Worm (Caenorhabditis elegans) whole organism, mixed stage, embryonic: ENCODE results near the gene srm-3.
A peak's percentile ranks its signal among the peaks of the same experiment; 100 is the strongest.

Experiments used
- M03D4.4 ChIP-seq: sonication (generic microtip); optimal IDR thresholded peaks from 2 replicates; lab custom pipeline; 2017; ENCODE audit warnings: mild to moderate bottlenecking, missing genetic modification characterization, missing compliant biosample characterization
- bed-3 ChIP-seq: fragments of 200-800 bp; sonication (Bioruptor generic); optimal IDR thresholded peaks from 3 replicates; lab custom pipeline; 2018; ENCODE audit warnings: mild to moderate bottlenecking, missing genetic modification characterization, moderate library complexity, missing compliant biosample characterization
- blmp-1 ChIP-seq: fragments of 150-350 bp; optimal IDR thresholded peaks from 2 replicates; lab custom pipeline; 2014; ENCODE audit warnings: missing biosample characterization, missing genetic modification characterization
- ceh-43 ChIP-seq: fragments of 200-800 bp; sonication (Bioruptor generic); optimal IDR thresholded peaks from 2 replicates; lab custom pipeline; 2018; ENCODE audit warnings: mild to moderate bottlenecking, missing genetic modification characterization, moderate library complexity, missing compliant biosample characterization
- ceh-83 ChIP-seq: fragments of 200-800 bp; sonication (Bioruptor generic); optimal IDR thresholded peaks from 2 replicates; lab custom pipeline; 2018; ENCODE audit warnings: mild to moderate bottlenecking, missing genetic modification characterization, missing compliant biosample characterization
- drap-1 ChIP-seq: fragments of 200-800 bp; sonication (Bioruptor generic); optimal IDR thresholded peaks from 3 replicates; lab custom pipeline; 2018; ENCODE audit warnings: mild to moderate bottlenecking, missing genetic modification characterization, missing compliant biosample characterization
- elt-1 ChIP-seq: sonication (generic microtip); optimal IDR thresholded peaks from 2 replicates; lab custom pipeline; 2017; ENCODE audit warnings: missing genetic modification characterization, mild to moderate bottlenecking, missing compliant biosample characterization, antibody characterized with exemption, moderate library complexity, borderline replicate concordance; ENCODE audit not compliant: insufficient read depth
- flh-1 ChIP-seq: fragments of 200-800 bp; sonication (Bioruptor generic); optimal IDR thresholded peaks from 2 replicates; lab custom pipeline; 2018; ENCODE audit warnings: mild to moderate bottlenecking, missing genetic modification characterization, moderate library complexity, missing compliant biosample characterization
- ham-2 ChIP-seq: fragments of 200-800 bp; sonication (Bioruptor generic); optimal IDR thresholded peaks from 2 replicates; lab custom pipeline; 2018; ENCODE audit warnings: mild to moderate bottlenecking, missing genetic modification characterization, missing compliant biosample characterization
- lin-13 ChIP-seq: fragments of 150-350 bp; optimal IDR thresholded peaks from 2 replicates; lab custom pipeline; 2014; ENCODE audit warnings: missing biosample characterization, missing genetic modification characterization
- lin-32 ChIP-seq: fragments of 200-800 bp; sonication (Bioruptor generic); optimal IDR thresholded peaks from 2 replicates; lab custom pipeline; 2018; ENCODE audit warnings: mild to moderate bottlenecking, missing genetic modification characterization, missing compliant biosample characterization
- lsy-2 ChIP-seq: fragments of 150-350 bp; optimal IDR thresholded peaks from 2 replicates; lab custom pipeline; 2014; ENCODE audit warnings: missing biosample characterization, missing genetic modification characterization
- mab-5 ChIP-seq: fragments of 150-350 bp; optimal IDR thresholded peaks from 2 replicates; lab custom pipeline; 2014; ENCODE audit warnings: missing biosample characterization, missing genetic modification characterization
- mep-1 ChIP-seq: fragments of 150-350 bp; optimal IDR thresholded peaks from 2 replicates; lab custom pipeline; 2017; ENCODE audit warnings: missing biosample characterization, missing genetic modification reagents, missing genetic modification characterization, inconsistent platforms
- nhr-2 ChIP-seq: fragments of 150-350 bp; optimal IDR thresholded peaks from 2 replicates; lab custom pipeline; 2014; ENCODE audit warnings: missing biosample characterization, missing genetic modification characterization
- nhr-237 ChIP-seq: fragments of 150-350 bp; optimal IDR thresholded peaks from 2 replicates; lab custom pipeline; 2014; ENCODE audit warnings: missing biosample characterization, missing genetic modification characterization
- nhr-28 ChIP-seq: fragments of 150-350 bp; optimal IDR thresholded peaks from 2 replicates; lab custom pipeline; 2014; ENCODE audit warnings: missing biosample characterization, missing genetic modification characterization
- snpc-4 ChIP-seq: fragments of 150-350 bp; optimal IDR thresholded peaks from 2 replicates; lab custom pipeline; 2014; ENCODE audit warnings: missing biosample characterization, missing genetic modification characterization
- tbx-8 ChIP-seq: fragments of 200-800 bp; sonication (Bioruptor generic); optimal IDR thresholded peaks from 2 replicates; lab custom pipeline; 2018; ENCODE audit warnings: mild to moderate bottlenecking, missing genetic modification characterization, moderate library complexity, missing compliant biosample characterization
- unc-120 ChIP-seq: sonication (generic microtip); optimal IDR thresholded peaks from 2 replicates; lab custom pipeline; 2017; ENCODE audit warnings: missing genetic modification characterization, missing compliant biosample characterization; ENCODE audit not compliant: poor library complexity, severe bottlenecking
- unc-39 ChIP-seq: fragments of 150-350 bp; optimal IDR thresholded peaks from 2 replicates; lab custom pipeline; 2014; ENCODE audit warnings: missing biosample characterization, missing genetic modification characterization
- unc-62 ChIP-seq: fragments of 150-350 bp; optimal IDR thresholded peaks from 2 replicates; lab custom pipeline; 2014; ENCODE audit warnings: missing biosample characterization, missing genetic modification reagents, missing genetic modification characterization
- zip-8 ChIP-seq: fragments of 150-350 bp; optimal IDR thresholded peaks from 2 replicates; lab custom pipeline; 2014; ENCODE audit warnings: missing biosample characterization, missing genetic modification characterization

Gene srm-3

DNA sequence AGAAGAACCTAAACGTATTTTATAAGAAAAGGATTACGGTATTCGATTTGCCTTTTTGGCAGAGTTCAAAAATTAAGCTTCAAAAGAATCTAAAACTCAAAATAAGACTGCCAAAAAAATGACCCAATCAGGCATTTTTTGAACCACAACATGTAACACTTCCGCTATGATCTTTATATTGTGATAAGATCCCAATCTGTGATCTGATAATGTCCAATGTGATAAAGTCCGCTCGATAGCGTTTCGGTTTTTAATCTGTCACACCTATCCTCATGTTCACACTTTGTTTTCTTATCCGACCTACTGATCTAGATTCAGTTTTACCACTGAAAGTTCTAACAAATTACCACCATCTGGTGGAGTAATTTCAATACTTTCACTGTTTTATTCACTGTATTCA lies 34.7 kb upstream of the srm-3 start:
- TF ChIP-seq elt-1 (tag; lab: Kevin White, UChicago) (peak; percentile 100), tbx-8 (GFP tag; lab: Kevin White, UChicago) (no peak)

DNA sequence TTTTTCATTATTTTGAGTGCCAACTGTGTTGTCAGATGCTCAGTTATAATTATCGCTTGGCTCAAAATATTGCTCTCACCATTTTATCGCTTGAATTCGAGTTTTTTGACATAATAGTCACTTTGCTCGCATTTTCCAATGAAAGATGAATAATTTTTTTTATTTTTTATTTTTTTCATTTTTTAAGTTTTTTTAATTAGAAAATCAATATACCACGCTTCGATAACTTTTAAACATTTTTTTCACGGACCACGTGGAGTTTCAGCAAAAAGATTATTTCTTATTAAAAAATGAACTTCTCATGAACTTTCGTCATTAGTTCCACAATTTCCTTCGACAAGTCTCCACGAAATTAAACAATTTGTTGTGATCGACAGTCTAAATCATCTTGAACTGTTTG lies 34.1 kb upstream of the srm-3 start, which contains the start of gene elt-1:
Gene elt-1, plus strand, starts transcription at position 301 of the 400 bp plus-strand sequence.
- TF ChIP-seq bed-3 (no peak), blmp-1 (no peak), ceh-83 (no peak), unc-39 (no peak), unc-62 (GFP tag; lab: Kevin White, UChicago) (no peak), lsy-2 (tag; lab: Kevin White, UChicago) (no peak), lin-32 (GFP tag; lab: Kevin White, UChicago) (no peak), drap-1 (GFP tag; lab: Kevin White, UChicago) (no peak), M03D4.4 (tag; lab: Kevin White, UChicago) (no peak), elt-1 (tag; lab: Kevin White, UChicago) (no peak), nhr-28 (tag; lab: Kevin White, UChicago) (no peak), unc-120 (tag; lab: Kevin White, UChicago) (no peak), lin-13 (tag; lab: Kevin White, UChicago) (no peak), flh-1 (GFP tag; lab: Kevin White, UChicago) (no peak)
- TF ChIP-seq, all 35 proteins: peak for 0

ce11 chrIV:9615511-9615910 lies 33.3 kb upstream of the srm-3 start:
- TF ChIP-seq ham-2: peak; percentile 56
- no peak for TF ChIP-seq unc-62 (GFP tag; lab: Kevin White, UChicago)
- no peak for TF ChIP-seq unc-39
- peak; percentile 100 for TF ChIP-seq elt-1 (tag; lab: Kevin White, UChicago)

DNA sequence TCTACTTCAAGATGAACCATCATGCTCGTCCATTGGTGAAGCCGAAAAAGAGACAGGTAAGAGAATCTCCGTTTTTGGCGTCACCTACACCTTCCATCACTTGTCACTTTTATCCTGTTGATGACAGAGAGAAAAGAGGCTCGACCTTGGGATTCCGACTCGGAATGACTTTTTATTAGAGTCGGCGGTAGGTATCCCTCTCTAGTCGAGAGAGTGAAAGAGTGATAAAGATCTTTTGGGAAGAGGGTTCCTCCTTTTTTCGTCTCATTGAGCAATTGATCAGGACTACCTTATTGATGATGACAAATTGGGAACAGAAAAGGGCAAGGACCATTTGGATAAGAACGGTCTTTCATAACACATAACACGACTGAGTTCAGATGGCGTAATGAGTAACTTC lies 31.4 kb upstream of the srm-3 start:
- TF ChIP-seq nhr-2 (peak; percentile 18), elt-1 (tag; lab: Kevin White, UChicago) (peak; percentile 98), unc-62 (GFP tag; lab: Kevin White, UChicago) (peak; percentile 52), zip-8 (tag; lab: Kevin White, UChicago) (no peak), mab-5 (tag; lab: Kevin White, UChicago) (no peak)
- TF ChIP-seq, all 35 proteins: peak for 3

DNA sequence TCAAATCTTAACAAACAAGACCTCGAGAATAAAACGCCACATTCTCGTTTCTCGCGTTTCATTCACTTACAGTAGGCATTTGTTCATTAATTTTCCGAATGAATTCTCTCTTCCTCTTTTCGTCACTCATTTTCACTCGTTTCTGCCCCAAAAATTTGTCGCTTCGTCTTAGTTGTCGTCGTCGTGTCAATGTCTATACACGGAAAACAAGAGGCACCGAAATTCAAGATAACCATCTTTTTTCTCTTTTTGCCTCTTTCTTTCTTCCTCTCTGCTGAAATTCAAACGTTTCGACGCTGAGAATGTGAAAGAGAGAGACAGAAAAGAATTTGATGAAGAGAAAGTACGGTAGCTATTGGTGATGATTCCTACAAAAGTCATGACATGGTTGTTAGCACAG lies 30.8 kb upstream of the srm-3 start:
- TF ChIP-seq elt-1 (tag; lab: Kevin White, UChicago) (peak; percentile 89), bed-3 (no peak), nhr-2 (no peak)

ce11 chrIV:9618836-9619235 lies 29.9 kb upstream of the srm-3 start:
- TF ChIP-seq snpc-4: no peak
- no peak for TF ChIP-seq mep-1 (tag; lab: Kevin White, UChicago)
- peak; percentile 30 for TF ChIP-seq ceh-43 (GFP tag; lab: Kevin White, UChicago)
- peak; percentile 27 for TF ChIP-seq nhr-2
- peak; percentile 99 for TF ChIP-seq elt-1 (tag; lab: Kevin White, UChicago)
- peak; percentile 9 for TF ChIP-seq unc-62 (GFP tag; lab: Kevin White, UChicago)

- TF ChIP-seq lin-13 (tag; lab: Kevin White, UChicago): no peak
- no peak for TF ChIP-seq drap-1 (GFP tag; lab: Kevin White, UChicago)
- TF ChIP-seq nhr-237 (tag; lab: Kevin White, UChicago): no peak
These were observed 26.5 kb upstream of the srm-3 start, which contains the start of gene W09C2.7 for ce11 chrIV:9622272-9622671. TSS of gene W09C2.7 (minus strand) at chrIV:9622372.

DNA sequence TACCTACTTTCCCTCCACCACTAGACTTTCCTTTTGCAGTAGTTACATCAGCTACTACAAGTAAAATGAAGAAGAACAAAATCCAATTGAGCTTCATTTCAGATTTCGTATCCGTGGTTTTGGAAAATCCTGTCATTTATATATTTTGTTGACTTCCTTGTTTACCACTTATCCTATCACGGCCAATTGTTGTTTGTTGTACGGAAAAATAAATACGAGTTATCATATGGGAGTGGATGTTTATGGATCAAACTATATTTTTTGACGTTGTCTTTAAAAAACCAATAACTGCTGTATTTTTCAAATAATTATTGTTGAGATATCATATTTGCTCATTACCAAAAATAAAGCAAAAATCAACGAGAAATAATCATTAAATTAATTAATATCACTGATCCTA lies 25.5 kb upstream of the srm-3 start, which contains the start of gene W09C2.9:
Gene W09C2.9, minus strand, starts transcription at position 101 of the 400 bp plus-strand sequence.
- no peak for TF ChIP-seq lin-32 (GFP tag; lab: Kevin White, UChicago)
- no peak for TF ChIP-seq lsy-2 (tag; lab: Kevin White, UChicago)
- TF ChIP-seq mep-1 (tag; lab: Kevin White, UChicago): no peak
